Worm (Caenorhabditis elegans) whole organism, early embryonic: ENCODE data around the gene txdc-12.1.
A peak's percentile ranks its signal among the peaks of the same experiment; 100 is the strongest.

Experiments
- B0310.2 ChIP-seq: sonication (generic microtip); optimal IDR thresholded peaks from 2 replicates; lab custom pipeline; 2016; ENCODE audit warnings: mild to moderate bottlenecking, missing genetic modification characterization, missing compliant biosample characterization
- F13C5.2 ChIP-seq: sonication (generic microtip); optimal IDR thresholded peaks from 2 replicates; lab custom pipeline; 2017; ENCODE audit warnings: mild to moderate bottlenecking, missing genetic modification characterization, inconsistent platforms, missing compliant biosample characterization
- aly-1 ChIP-seq: sonication (generic microtip); optimal IDR thresholded peaks from 2 replicates; lab custom pipeline; 2016; ENCODE audit warnings: missing genetic modification characterization, missing compliant biosample characterization
- ama-1 ChIP-seq: fragments of 150-350 bp; optimal IDR thresholded peaks from 2 replicates; lab custom pipeline; 2014
- ceh-13 ChIP-seq: fragments of 200-800 bp; sonication (Bioruptor generic); optimal IDR thresholded peaks from 2 replicates; lab custom pipeline; 2018; ENCODE audit warnings: mild to moderate bottlenecking, missing genetic modification characterization, missing compliant biosample characterization
- ceh-36 ChIP-seq: sonication (generic microtip); optimal IDR thresholded peaks from 2 replicates; lab custom pipeline; 2016; ENCODE audit warnings: missing genetic modification characterization, inconsistent platforms, missing compliant biosample characterization
- ets-7 ChIP-seq: sonication (generic microtip); optimal IDR thresholded peaks from 2 replicates; lab custom pipeline; 2016; ENCODE audit warnings: missing genotype, missing genetic modification characterization, missing compliant biosample characterization
- flt-1 ChIP-seq: fragments of 200-800 bp; sonication (Bioruptor generic); IDR thresholded peaks from 2 replicates; pipeline ENCODE4 v1.3.6; 2022; ENCODE audit warnings: missing genetic modification characterization, missing compliant biosample characterization
- hmbx-1 ChIP-seq: sonication (generic microtip); optimal IDR thresholded peaks from 2 replicates; lab custom pipeline; 2016; ENCODE audit warnings: mild to moderate bottlenecking, missing genetic modification characterization, missing compliant biosample characterization
- hmg-4 ChIP-seq: fragments of 200-800 bp; sonication (Bioruptor generic); optimal IDR thresholded peaks from 2 replicates; lab custom pipeline; 2018; ENCODE audit warnings: mild to moderate bottlenecking, missing genetic modification characterization, missing compliant biosample characterization
- hnd-1 ChIP-seq: sonication (generic microtip); optimal IDR thresholded peaks from 2 replicates; lab custom pipeline; 2016; ENCODE audit warnings: missing genetic modification characterization, missing compliant biosample characterization
- pes-1 ChIP-seq: fragments of 200-800 bp; sonication (Bioruptor generic); IDR thresholded peaks from 2 replicates; pipeline ENCODE4 v1.3.6; 2022; ENCODE audit warnings: missing genetic modification reagents, missing genetic modification characterization, missing compliant biosample characterization
- scrt-1 ChIP-seq: fragments of 200-800 bp; sonication (Bioruptor generic); IDR thresholded peaks from 2 replicates; pipeline ENCODE4 v1.3.6; 2022; ENCODE audit warnings: missing genetic modification characterization, missing compliant biosample characterization
- sea-1 ChIP-seq: fragments of 200-800 bp; sonication (Bioruptor generic); conservative IDR thresholded peaks from 2 replicates; pipeline ENCODE4 v1.3.6; 2022; ENCODE audit warnings: missing genetic modification characterization, missing compliant biosample characterization
- tbx-11 ChIP-seq: fragments of 200-800 bp; sonication (Bioruptor generic); IDR thresholded peaks from 2 replicates; pipeline ENCODE4 v1.3.6; 2022; ENCODE audit warnings: missing genetic modification characterization, missing compliant biosample characterization
- tbx-37 ChIP-seq: fragments of 200-800 bp; sonication (Bioruptor generic); conservative IDR thresholded peaks from 2 replicates; pipeline ENCODE4 v1.3.6; 2022; ENCODE audit warnings: missing genetic modification reagents, missing genetic modification characterization, missing compliant biosample characterization
- tra-4 ChIP-seq: sonication (generic microtip); optimal IDR thresholded peaks from 2 replicates; lab custom pipeline; 2017; ENCODE audit warnings: missing genetic modification characterization, missing compliant biosample characterization

Gene txdc-12.1

ce11 chrII:12211652-12212245 is 28.4 kb upstream of the txdc-12.1 start:
- TF ChIP-seq F13C5.2 (tag; lab: Kevin White, UChicago) (no peak), tra-4 (tag; lab: Kevin White, UChicago) (no peak), hmg-4 (GFP tag; lab: Kevin White, UChicago) (no peak), B0310.2 (no peak), aly-1 (tag; lab: Kevin White, UChicago) (no peak)

- no peak for TF ChIP-seq aly-1 (tag; lab: Kevin White, UChicago)
- peak; percentile 45 for TF ChIP-seq B0310.2
Measured at ce11 chrII:12214562-12214961, 25.6 kb upstream of the txdc-12.1 start.

ce11 chrII:12222524-12222923 is 17.7 kb upstream of the txdc-12.1 start:
- TF ChIP-seq F13C5.2 (tag; lab: Kevin White, UChicago) = peak; percentile 50
- no peak for TF ChIP-seq hnd-1 (tag; lab: Kevin White, UChicago)
- peak; percentile 64 for TF ChIP-seq aly-1 (tag; lab: Kevin White, UChicago)
- TF ChIP-seq sea-1 (GFP tag; lab: Robert Waterston, UW) = no peak
- no peak for TF ChIP-seq B0310.2
- no peak for TF ChIP-seq ceh-36 (tag; lab: Kevin White, UChicago)
- peak; percentile 70 for TF ChIP-seq hmg-4 (GFP tag; lab: Kevin White, UChicago)
- TF ChIP-seq tbx-37 (GFP tag; lab: Robert Waterston, UW) = no peak
- TF ChIP-seq ets-7 (tag; lab: Kevin White, UChicago) = peak; percentile 22

- TF ChIP-seq hmbx-1 (no peak), ama-1 (lab: Kevin White, UChicago) (no peak), tbx-37 (GFP tag; lab: Robert Waterston, UW) (no peak), flt-1 (GFP tag; lab: Robert Waterston, UW) (no peak), ceh-36 (tag; lab: Kevin White, UChicago) (no peak), scrt-1 (GFP tag; lab: Robert Waterston, UW) (no peak), B0310.2 (no peak), sea-1 (GFP tag; lab: Robert Waterston, UW) (no peak), aly-1 (tag; lab: Kevin White, UChicago) (no peak), ceh-13 (no peak), pes-1 (no peak), ets-7 (tag; lab: Kevin White, UChicago) (no peak), hmg-4 (GFP tag; lab: Kevin White, UChicago) (no peak)
Measured at ce11 chrII:12224916-12225406, 15.2 kb upstream of the txdc-12.1 start, which contains the start of the genes pqn-87 and rsr-2. pqn-87 (minus strand) TSS chrII:12225086. rsr-2 (plus strand) TSS chrII:12225356.

ce11 chrII:12226192-12226591 is 14.0 kb upstream of the txdc-12.1 start:
- TF ChIP-seq hmbx-1 = no peak
- TF ChIP-seq pes-1 = no peak
- no peak for TF ChIP-seq ama-1 (lab: Kevin White, UChicago)
- no peak for TF ChIP-seq ceh-13
- no peak for TF ChIP-seq aly-1 (tag; lab: Kevin White, UChicago)
- no peak for TF ChIP-seq flt-1 (GFP tag; lab: Robert Waterston, UW)
- no peak for TF ChIP-seq hnd-1 (tag; lab: Kevin White, UChicago)
- TF ChIP-seq sea-1 (GFP tag; lab: Robert Waterston, UW) = no peak
- TF ChIP-seq tra-4 (tag; lab: Kevin White, UChicago) = no peak
- TF ChIP-seq tbx-37 (GFP tag; lab: Robert Waterston, UW) = no peak
- TF ChIP-seq tbx-11 (GFP tag; lab: Robert Waterston, UW) = no peak
- no peak for TF ChIP-seq F13C5.2 (tag; lab: Kevin White, UChicago)
- no peak for TF ChIP-seq scrt-1 (GFP tag; lab: Robert Waterston, UW)
- no peak for TF ChIP-seq ceh-36 (tag; lab: Kevin White, UChicago)
- no peak for TF ChIP-seq ets-7 (tag; lab: Kevin White, UChicago)
- TF ChIP-seq hmg-4 (GFP tag; lab: Kevin White, UChicago) = no peak
- no peak for TF ChIP-seq B0310.2

ce11 chrII:12228005-12228404 is 12.2 kb upstream of the txdc-12.1 start, which contains the start of gene sinh-1:
sinh-1 (plus strand) TSS chrII:12228305.
- TF ChIP-seq pes-1 = no peak
- no peak for TF ChIP-seq hmg-4 (GFP tag; lab: Kevin White, UChicago)
- TF ChIP-seq hnd-1 (tag; lab: Kevin White, UChicago) = no peak
- TF ChIP-seq tbx-37 (GFP tag; lab: Robert Waterston, UW) = no peak
- TF ChIP-seq tra-4 (tag; lab: Kevin White, UChicago) = no peak
- no peak for TF ChIP-seq tbx-11 (GFP tag; lab: Robert Waterston, UW)
- TF ChIP-seq F13C5.2 (tag; lab: Kevin White, UChicago) = no peak
- TF ChIP-seq B0310.2 = no peak
- no peak for TF ChIP-seq sea-1 (GFP tag; lab: Robert Waterston, UW)
- no peak for TF ChIP-seq hmbx-1
- TF ChIP-seq ama-1 (lab: Kevin White, UChicago) = no peak
- no peak for TF ChIP-seq ets-7 (tag; lab: Kevin White, UChicago)
- no peak for TF ChIP-seq flt-1 (GFP tag; lab: Robert Waterston, UW)
- no peak for TF ChIP-seq aly-1 (tag; lab: Kevin White, UChicago)
- TF ChIP-seq ceh-13 = no peak
- TF ChIP-seq scrt-1 (GFP tag; lab: Robert Waterston, UW) = no peak
- no peak for TF ChIP-seq ceh-36 (tag; lab: Kevin White, UChicago)

ce11 chrII:12237555-12237954 is 2.6 kb upstream of the txdc-12.1 start:
- TF ChIP-seq sea-1 (GFP tag; lab: Robert Waterston, UW) (no peak), ceh-13 (no peak), flt-1 (GFP tag; lab: Robert Waterston, UW) (no peak), ama-1 (lab: Kevin White, UChicago) (no peak), hnd-1 (tag; lab: Kevin White, UChicago) (no peak), aly-1 (tag; lab: Kevin White, UChicago) (no peak), ets-7 (tag; lab: Kevin White, UChicago) (no peak), scrt-1 (GFP tag; lab: Robert Waterston, UW) (no peak), tbx-11 (GFP tag; lab: Robert Waterston, UW) (no peak), tbx-37 (GFP tag; lab: Robert Waterston, UW) (no peak), tra-4 (tag; lab: Kevin White, UChicago) (no peak), B0310.2 (no peak), hmg-4 (GFP tag; lab: Kevin White, UChicago) (no peak), hmbx-1 (no peak)
